Worm (Caenorhabditis elegans) whole organism, L1 larva: ENCODE measurements around the gene fip-5.

ENCODE experiments used
- egl-27 ChIP-seq, 2 experiments: fragments of 150-350 bp in 1 of 2; sonication (generic microtip); optimal IDR thresholded peaks; 3 replicates each; lab custom pipeline; 2017 to 2018; ENCODE audit warnings: missing biosample characterization in 2 of 2, missing genetic modification characterization in 2 of 2, missing genetic modification reagents in 2 of 2
- lin-39 ChIP-seq: fragments of 150-350 bp; optimal IDR thresholded peaks from 2 replicates; lab custom pipeline; 2014; ENCODE audit warnings: missing biosample characterization, missing genetic modification reagents, missing genetic modification characterization
- mdl-1 ChIP-seq, 2 experiments: fragments of 150-350 bp; optimal IDR thresholded peaks; 2 replicates each; lab custom pipeline; 2014 to 2017; ENCODE audit warnings: missing biosample characterization in 2 of 2, missing genetic modification characterization in 2 of 2, inconsistent platforms in 1 of 2
- mep-1 ChIP-seq: fragments of 150-350 bp; optimal IDR thresholded peaks from 2 replicates; lab custom pipeline; 2014; ENCODE audit warnings: missing biosample characterization, missing genetic modification characterization
- nhr-11 ChIP-seq: fragments of 150-350 bp; optimal IDR thresholded peaks from 2 replicates; lab custom pipeline; 2014; ENCODE audit warnings: missing biosample characterization, missing genetic modification characterization
- nhr-28 ChIP-seq: fragments of 150-350 bp; optimal IDR thresholded peaks from 2 replicates; lab custom pipeline; 2014; ENCODE audit warnings: missing biosample characterization, missing genetic modification characterization
- nhr-76 ChIP-seq: sonication (generic microtip); optimal IDR thresholded peaks from 2 replicates; lab custom pipeline; 2017; ENCODE audit warnings: missing biosample characterization, missing genetic modification characterization
- sptf-1 ChIP-seq: fragments of 150-350 bp; optimal IDR thresholded peaks from 2 replicates; lab custom pipeline; 2014; ENCODE audit warnings: missing biosample characterization, missing genetic modification characterization
- unc-62 ChIP-seq: fragments of 150-350 bp; optimal IDR thresholded peaks from 2 replicates; lab custom pipeline; 2014; ENCODE audit warnings: missing biosample characterization, missing genetic modification reagents, missing genetic modification characterization

DNA sequence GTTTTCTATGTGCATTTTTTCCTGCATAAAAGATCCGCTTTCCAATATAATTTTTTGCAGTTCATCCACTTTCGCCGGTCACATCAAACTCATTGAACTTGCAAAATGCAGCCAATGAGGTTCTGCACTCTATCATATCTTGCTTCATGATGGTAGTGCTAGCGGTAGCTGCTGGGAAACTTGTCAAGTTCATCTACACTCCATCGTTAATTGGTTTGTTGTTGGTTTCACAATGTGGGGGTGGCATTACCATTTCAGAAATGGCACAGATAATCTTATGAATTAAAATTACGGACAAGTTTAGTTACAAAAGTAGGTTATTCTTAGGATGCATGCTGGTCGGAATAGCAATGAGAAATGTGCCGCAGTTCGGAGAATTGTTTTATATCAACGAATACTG lies 28.1 kb upstream of the fip-5 start:
- TF ChIP-seq nhr-28 (tag; lab: Kevin White, UChicago) = no peak
- no peak for TF ChIP-seq nhr-76 (tag; lab: Kevin White, UChicago)
- TF ChIP-seq nhr-11 (tag; lab: Kevin White, UChicago) = no peak
- TF ChIP-seq lin-39 (tag; lab: Kevin White, UChicago) = no peak
- no peak for TF ChIP-seq egl-27 (tag; optimal IDR thresholded peaks at IDR 0.05; lab: Kevin White, UChicago)
- TF ChIP-seq mdl-1 (tag; optimal IDR thresholded peaks at IDR 0.05; lab: Kevin White, UChicago) = no peak
- TF ChIP-seq sptf-1 = no peak
- TF ChIP-seq unc-62 (GFP tag; lab: Kevin White, UChicago) = no peak
- TF ChIP-seq mep-1 (tag; lab: Kevin White, UChicago) = no peak
